Worm (Caenorhabditis elegans) whole organism, L2 larva: ENCODE measurements around the gene spp-14.

Source experiments
- C34F6.9 ChIP-seq: fragments of 150-350 bp; optimal IDR thresholded peaks from 2 replicates; lab custom pipeline; 2014; ENCODE audit warnings: missing biosample characterization, missing genetic modification characterization
- F13H6.1 ChIP-seq: sonication (generic microtip); optimal IDR thresholded peaks from 2 replicates; lab custom pipeline; 2016; ENCODE audit warnings: missing genetic modification characterization, missing compliant biosample characterization
- R02D3.7 ChIP-seq: fragments of 150-350 bp; optimal IDR thresholded peaks from 2 replicates; lab custom pipeline; 2014; ENCODE audit warnings: missing biosample characterization, missing genetic modification characterization
- Y55F3AM.14 ChIP-seq: fragments of 200-800 bp; sonication (Bioruptor generic); optimal IDR thresholded peaks from 2 replicates; lab custom pipeline; 2018; ENCODE audit warnings: mild to moderate bottlenecking, missing genetic modification characterization, missing compliant biosample characterization
- ZK546.5 ChIP-seq: sonication (generic microtip); optimal IDR thresholded peaks from 2 replicates; lab custom pipeline; 2017; ENCODE audit warnings: missing biosample characterization, missing genetic modification characterization
- alr-1 ChIP-seq: fragments of 150-350 bp; optimal IDR thresholded peaks from 2 replicates; lab custom pipeline; 2014; ENCODE audit warnings: missing biosample characterization, missing genetic modification characterization
- aly-2 ChIP-seq: fragments of 150-350 bp; optimal IDR thresholded peaks from 2 replicates; lab custom pipeline; 2014; ENCODE audit warnings: missing biosample characterization, missing genetic modification characterization
- ama-1 ChIP-seq: fragments of 150-350 bp; optimal IDR thresholded peaks from 2 replicates; lab custom pipeline; 2018; ENCODE audit warnings: inconsistent platforms
- blmp-1 ChIP-seq: sonication (generic microtip); optimal IDR thresholded peaks from 2 replicates; lab custom pipeline; 2017; ENCODE audit warnings: missing genetic modification characterization, mild to moderate bottlenecking, missing compliant biosample characterization, antibody characterized with exemption, moderate library complexity; ENCODE audit not compliant: insufficient read depth
- ceh-16 ChIP-seq: fragments of 150-350 bp; optimal IDR thresholded peaks from 2 replicates; lab custom pipeline; 2014; ENCODE audit warnings: missing biosample characterization, missing genetic modification characterization
- ceh-82 ChIP-seq: fragments of 150-350 bp; optimal IDR thresholded peaks from 2 replicates; lab custom pipeline; 2014; ENCODE audit warnings: missing biosample characterization, missing genetic modification characterization
- crh-2 ChIP-seq: sonication (generic microtip); optimal IDR thresholded peaks from 2 replicates; lab custom pipeline; 2017; ENCODE audit warnings: missing biosample characterization, missing genetic modification characterization
- dmd-4 ChIP-seq: sonication (generic microtip); optimal IDR thresholded peaks from 2 replicates; lab custom pipeline; 2017; ENCODE audit warnings: missing biosample characterization, missing genetic modification characterization
- egl-27 ChIP-seq: sonication (generic microtip); optimal IDR thresholded peaks from 3 replicates; lab custom pipeline; 2017; ENCODE audit warnings: missing biosample characterization, missing genetic modification reagents, missing genetic modification characterization
- elt-1 ChIP-seq: fragments of 150-350 bp; optimal IDR thresholded peaks from 2 replicates; lab custom pipeline; 2014; ENCODE audit warnings: missing biosample characterization, missing genetic modification characterization
- fos-1 ChIP-seq: fragments of 150-350 bp; optimal IDR thresholded peaks from 2 replicates; lab custom pipeline; 2014; ENCODE audit warnings: missing biosample characterization, missing genetic modification characterization
- gmeb-1 ChIP-seq: fragments of 150-350 bp; optimal IDR thresholded peaks from 2 replicates; lab custom pipeline; 2014; ENCODE audit warnings: missing biosample characterization, missing genetic modification characterization
- lin-11 ChIP-seq: fragments of 150-350 bp; sonication (generic microtip); optimal IDR thresholded peaks from 2 replicates; lab custom pipeline; 2014; ENCODE audit warnings: missing biosample characterization, missing genetic modification characterization, inconsistent platforms, mixed read lengths
- lin-13 ChIP-seq: fragments of 150-350 bp; optimal IDR thresholded peaks from 2 replicates; lab custom pipeline; 2014; ENCODE audit warnings: missing biosample characterization, missing genetic modification reagents, missing genetic modification characterization
- lin-39 ChIP-seq: fragments of 150-350 bp; optimal IDR thresholded peaks from 2 replicates; lab custom pipeline; 2014; ENCODE audit warnings: missing biosample characterization, missing genetic modification reagents, missing genetic modification characterization
- lsy-2 ChIP-seq, 2 experiments: fragments of 150-350 bp in 1 of 2; sonication (generic microtip) in 1 of 2; optimal IDR thresholded peaks; 2 replicates each; lab custom pipeline; 2014 to 2017; ENCODE audit warnings: missing biosample characterization in 2 of 2, missing genetic modification characterization in 2 of 2
- mab-5 ChIP-seq: fragments of 150-350 bp; optimal IDR thresholded peaks from 2 replicates; lab custom pipeline; 2014; ENCODE audit warnings: missing biosample characterization, missing genetic modification characterization
- mbf-1 ChIP-seq: sonication (generic microtip); optimal IDR thresholded peaks from 2 replicates; lab custom pipeline; 2017; ENCODE audit warnings: missing biosample characterization, missing genetic modification characterization
- mdl-1 ChIP-seq, 2 experiments: fragments of 150-350 bp in 1 of 2; sonication (generic microtip) in 1 of 2; optimal IDR thresholded peaks; 2 replicates each; lab custom pipeline; 2017; ENCODE audit warnings: missing biosample characterization in 2 of 2, missing genetic modification characterization in 2 of 2
- nhr-10 ChIP-seq: sonication (generic microtip); optimal IDR thresholded peaks from 2 replicates; lab custom pipeline; 2017; ENCODE audit warnings: missing biosample characterization, missing genetic modification characterization
- nhr-11 ChIP-seq: fragments of 150-350 bp; optimal IDR thresholded peaks from 2 replicates; lab custom pipeline; 2014; ENCODE audit warnings: missing biosample characterization, missing genetic modification characterization
- nhr-12 ChIP-seq: fragments of 150-350 bp; optimal IDR thresholded peaks from 2 replicates; lab custom pipeline; 2014; ENCODE audit warnings: missing biosample characterization, missing genetic modification characterization
- nhr-129 ChIP-seq: fragments of 150-350 bp; optimal IDR thresholded peaks from 2 replicates; lab custom pipeline; 2014; ENCODE audit warnings: missing biosample characterization, missing genetic modification characterization
- nhr-21 ChIP-seq: fragments of 150-350 bp; optimal IDR thresholded peaks from 2 replicates; lab custom pipeline; 2014; ENCODE audit warnings: missing biosample characterization, missing genetic modification characterization
- nhr-237 ChIP-seq: fragments of 150-350 bp; optimal IDR thresholded peaks from 2 replicates; lab custom pipeline; 2014; ENCODE audit warnings: missing biosample characterization, missing genetic modification characterization
- nhr-25 ChIP-seq: fragments of 150-350 bp; sonication (generic microtip); optimal IDR thresholded peaks from 3 replicates; lab custom pipeline; 2014; ENCODE audit warnings: missing biosample characterization, missing genetic modification characterization
- nhr-6 ChIP-seq: fragments of 150-350 bp; optimal IDR thresholded peaks from 2 replicates; lab custom pipeline; 2014; ENCODE audit warnings: missing biosample characterization, missing genetic modification characterization
- nhr-77 ChIP-seq: fragments of 150-350 bp; optimal IDR thresholded peaks from 2 replicates; lab custom pipeline; 2014; ENCODE audit warnings: missing biosample characterization, missing genetic modification characterization
- peb-1 ChIP-seq: fragments of 150-350 bp; optimal IDR thresholded peaks from 2 replicates; lab custom pipeline; 2014; ENCODE audit warnings: missing biosample characterization, missing genetic modification characterization
- sem-4 ChIP-seq: fragments of 150-350 bp; optimal IDR thresholded peaks from 2 replicates; lab custom pipeline; 2014; ENCODE audit warnings: missing biosample characterization, missing genetic modification reagents, missing genetic modification characterization
- skn-1 ChIP-seq: sonication (generic microtip); optimal IDR thresholded peaks from 2 replicates; lab custom pipeline; 2017; ENCODE audit warnings: missing biosample characterization, missing genetic modification characterization
- sma-3 ChIP-seq: sonication (generic microtip); optimal IDR thresholded peaks from 2 replicates; lab custom pipeline; 2016; ENCODE audit warnings: missing genetic modification reagents, missing genetic modification characterization, missing compliant biosample characterization
- sma-9 ChIP-seq, 2 experiments: fragments of 150-350 bp in 1 of 2; sonication (generic microtip) in 1 of 2; optimal IDR thresholded peaks; 2 replicates each; lab custom pipeline; 2014 to 2016; ENCODE audit warnings: missing genetic modification characterization in 2 of 2, mild to moderate bottlenecking in 1 of 2, missing biosample characterization in 1 of 2, missing compliant biosample characterization in 1 of 2, missing genetic modification reagents in 1 of 2, moderate library complexity in 1 of 2
- snpc-4 ChIP-seq: fragments of 150-350 bp; optimal IDR thresholded peaks from 2 replicates; lab custom pipeline; 2014; ENCODE audit warnings: missing biosample characterization, missing genetic modification characterization
- unc-39 ChIP-seq: fragments of 150-350 bp; optimal IDR thresholded peaks from 2 replicates; lab custom pipeline; 2014; ENCODE audit warnings: missing biosample characterization, missing genetic modification characterization
- unc-55 ChIP-seq: fragments of 150-350 bp; sonication (generic microtip); optimal IDR thresholded peaks from 3 replicates; lab custom pipeline; 2014; ENCODE audit warnings: missing biosample characterization, missing genetic modification reagents, missing genetic modification characterization
- unc-62 ChIP-seq: fragments of 150-350 bp; optimal IDR thresholded peaks from 2 replicates; lab custom pipeline; 2014; ENCODE audit warnings: missing biosample characterization, missing genetic modification reagents, missing genetic modification characterization
- zag-1 ChIP-seq: fragments of 150-350 bp; optimal IDR thresholded peaks from 2 replicates; lab custom pipeline; 2014; ENCODE audit warnings: missing biosample characterization, missing genetic modification characterization
- ztf-11 ChIP-seq: sonication (generic microtip); optimal IDR thresholded peaks from 2 replicates; lab custom pipeline; 2017; ENCODE audit warnings: missing biosample characterization, missing genetic modification characterization
- ztf-4 ChIP-seq: fragments of 150-350 bp; optimal IDR thresholded peaks from 2 replicates; lab custom pipeline; 2014; ENCODE audit warnings: missing biosample characterization, missing genetic modification characterization

spp-14 gene

DNA sequence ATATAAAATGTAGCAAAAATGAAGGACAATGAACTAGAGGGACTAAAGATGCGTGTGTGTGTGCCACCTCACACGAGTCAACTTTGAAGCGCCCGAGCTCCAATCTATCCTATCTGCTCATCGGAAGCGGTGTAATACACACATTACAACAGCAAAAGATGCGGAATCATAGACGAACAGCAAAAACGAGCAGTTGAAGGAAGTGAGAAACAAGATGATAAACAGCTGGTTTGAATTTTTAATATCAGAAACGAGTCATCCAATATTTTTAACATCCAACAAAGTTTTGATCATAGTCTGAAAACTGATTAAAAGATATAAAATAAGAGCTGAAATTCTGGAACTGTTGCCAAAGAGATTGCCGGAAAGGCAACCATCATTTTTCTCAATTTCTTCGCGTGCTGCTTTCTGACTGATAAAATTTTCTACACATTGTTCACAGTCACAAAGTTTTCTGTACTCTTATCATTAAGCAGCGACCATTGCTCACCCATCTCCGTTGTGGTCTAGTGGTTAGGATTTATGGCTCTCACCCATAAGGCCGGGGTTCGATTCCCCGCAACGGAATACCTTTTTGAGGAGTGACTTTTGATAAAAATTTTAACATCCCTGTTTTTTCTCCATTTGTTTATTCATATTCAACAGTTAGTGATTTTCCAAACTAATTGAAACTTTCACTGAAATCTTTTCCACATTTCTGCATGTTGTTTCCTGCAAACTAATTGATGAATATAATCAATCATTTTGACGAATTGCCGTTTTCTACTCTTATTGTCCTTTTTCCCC lies 45.0 kb upstream of the spp-14 start, which contains the start of gene stn-2:
stn-2 (minus strand) TSS at position 75 of the 786 bp plus-strand sequence.
- TF ChIP-seq fos-1 (tag; lab: Kevin White, UChicago), result peak; percentile 19
- TF ChIP-seq snpc-4 (tag; lab: Kevin White, UChicago), result no peak
- TF ChIP-seq unc-55 (GFP tag; lab: Kevin White, UChicago), result peak; percentile 14
- TF ChIP-seq sma-9 (GFP tag; optimal IDR thresholded peaks at IDR 0.05; lab: Kevin White, UChicago), result peak; percentile 31
- no peak for TF ChIP-seq sma-9 (tag; optimal IDR thresholded peaks at IDR 0.05; lab: Kevin White, UChicago)

DNA sequence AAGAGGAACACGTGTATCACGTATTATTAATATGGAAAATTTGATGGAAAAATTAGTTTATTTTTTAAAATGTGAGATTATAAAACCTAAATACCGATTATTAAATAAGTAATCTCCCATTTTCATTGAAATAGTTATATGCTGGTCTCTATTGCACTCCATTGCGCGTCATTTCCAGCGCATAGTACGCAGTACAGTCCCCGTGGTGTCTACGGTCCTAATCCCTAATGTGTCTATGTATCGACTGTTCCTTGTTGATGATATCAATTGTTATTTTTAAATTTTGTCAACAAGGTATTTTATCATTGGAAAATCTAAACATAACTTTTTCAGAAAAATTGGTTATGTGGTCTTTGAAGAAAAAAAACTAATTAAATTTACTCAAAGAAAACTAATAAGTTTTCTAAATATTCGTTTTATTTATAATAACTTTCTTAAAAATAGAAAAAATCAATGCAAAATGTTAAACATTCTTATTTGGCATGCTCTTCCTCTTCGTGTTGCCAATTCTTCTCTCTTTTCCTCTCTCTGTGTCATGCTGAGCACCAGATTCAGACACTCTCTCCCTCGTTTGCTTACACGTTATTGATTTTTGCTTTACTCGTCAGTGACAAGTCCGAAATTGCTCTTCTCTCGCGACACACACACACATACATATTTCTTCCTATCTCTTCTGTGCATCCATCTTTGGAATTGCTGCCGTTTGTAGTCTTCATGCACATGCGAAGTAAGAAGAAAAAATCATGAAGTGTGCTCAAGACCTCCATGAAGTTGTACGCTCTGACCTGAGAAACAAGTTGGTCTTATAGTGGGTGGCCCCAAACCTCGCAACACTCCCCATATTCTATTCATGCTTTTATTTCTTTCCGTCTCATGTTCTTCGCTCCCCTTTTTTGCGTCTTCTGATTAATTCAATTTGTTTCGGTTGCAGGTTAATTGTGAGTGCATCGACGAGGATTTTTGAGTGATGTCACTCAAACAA lies 43.5 kb upstream of the spp-14 start, which contains the start of gene unc-18:
unc-18 (plus strand) TSS at position 932 of the 982 bp plus-strand sequence.
- no peak for TF ChIP-seq aly-2
- no peak for TF ChIP-seq zag-1 (tag; lab: Kevin White, UChicago)
- no peak for TF ChIP-seq lin-11 (tag; lab: Kevin White, UChicago)
- TF ChIP-seq ceh-16 (tag; lab: Kevin White, UChicago), result no peak
- no peak for TF ChIP-seq ama-1 (lab: Kevin White, UChicago)
- no peak for TF ChIP-seq snpc-4 (tag; lab: Kevin White, UChicago)
- TF ChIP-seq R02D3.7 (tag; lab: Kevin White, UChicago), result no peak
- TF ChIP-seq lsy-2 (tag; optimal IDR thresholded peaks at IDR 0.05; lab: Kevin White, UChicago), result peak in 1 of 2 experiments; percentile 62
- no peak for TF ChIP-seq sma-3 (GFP tag; lab: Kevin White, UChicago)
- peak; percentile 79 for TF ChIP-seq unc-55 (GFP tag; lab: Kevin White, UChicago)
- no peak for TF ChIP-seq nhr-77 (tag; lab: Kevin White, UChicago)
- no peak for TF ChIP-seq nhr-12 (tag; lab: Kevin White, UChicago)
- no peak for TF ChIP-seq sem-4 (tag; lab: Kevin White, UChicago)
- peak; percentile 18 for TF ChIP-seq lin-13 (GFP tag; lab: Kevin White, UChicago)
- TF ChIP-seq nhr-129 (tag; lab: Kevin White, UChicago), result peak; percentile 67
- no peak for TF ChIP-seq ceh-82 (tag; lab: Kevin White, UChicago)
- TF ChIP-seq gmeb-1 (tag; lab: Kevin White, UChicago), result no peak
- no peak for TF ChIP-seq ztf-11
- TF ChIP-seq ztf-4 (tag; lab: Kevin White, UChicago), result no peak
- TF ChIP-seq mdl-1 (tag; optimal IDR thresholded peaks at IDR 0.05; lab: Kevin White, UChicago), result peak in 1 of 2 experiments; percentile 28
- no peak for TF ChIP-seq Y55F3AM.14 (GFP tag; lab: Kevin White, UChicago)
- no peak for TF ChIP-seq unc-39
- peak; percentile 24 for TF ChIP-seq sma-9 (GFP tag; optimal IDR thresholded peaks at IDR 0.05; lab: Kevin White, UChicago)
- no peak for TF ChIP-seq sma-9 (tag; optimal IDR thresholded peaks at IDR 0.05; lab: Kevin White, UChicago)
- no peak for TF ChIP-seq elt-1 (tag; lab: Kevin White, UChicago)
- no peak for TF ChIP-seq ZK546.5 (tag; lab: Kevin White, UChicago)
- TF ChIP-seq skn-1 (tag; lab: Kevin White, UChicago), result no peak
- TF ChIP-seq egl-27 (tag; lab: Kevin White, UChicago), result no peak
- TF ChIP-seq nhr-25, result no peak
- TF ChIP-seq unc-62 (GFP tag; lab: Kevin White, UChicago), result no peak
- TF ChIP-seq peb-1, result no peak
- TF ChIP-seq mbf-1 (tag; lab: Kevin White, UChicago), result no peak
- no peak for TF ChIP-seq fos-1 (tag; lab: Kevin White, UChicago)
- no peak for TF ChIP-seq alr-1 (tag; lab: Kevin White, UChicago)
- TF ChIP-seq nhr-6 (tag; lab: Kevin White, UChicago), result peak; percentile 42
- TF ChIP-seq F13H6.1, result peak; percentile 32
- no peak for TF ChIP-seq nhr-21 (tag; lab: Kevin White, UChicago)
- TF ChIP-seq nhr-237 (tag; lab: Kevin White, UChicago), result no peak
- TF ChIP-seq blmp-1, result no peak
- TF ChIP-seq lin-39 (tag; lab: Kevin White, UChicago), result peak; percentile 21
- TF ChIP-seq C34F6.9 (tag; lab: Kevin White, UChicago), result peak; percentile 60
- no peak for TF ChIP-seq nhr-11
- TF ChIP-seq crh-2 (tag; lab: Kevin White, UChicago), result peak; percentile 54
- TF ChIP-seq mab-5 (tag; lab: Kevin White, UChicago), result peak; percentile 38
- TF ChIP-seq dmd-4 (tag; lab: Kevin White, UChicago), result no peak
- TF ChIP-seq nhr-10 (tag; lab: Kevin White, UChicago), result no peak
